Fruit fly (Drosophila melanogaster) whole organism: ENCODE measurements around the gene Unc-76.

ENCODE experiments used
- CG8478 ChIP-seq: fragments of >200 bp; optimal IDR thresholded peaks from 2 replicates; lab custom pipeline; 2018; ENCODE audit warnings: inconsistent platforms
- Dll ChIP-seq: fragments of >200 bp; optimal IDR thresholded peaks from 2 replicates; lab custom pipeline; 2017

dm6 chrX:2080367-2080927 is at the start of gene Unc-76, which contains the start of gene CG16903:
- no peak for TF ChIP-seq Dll
- no peak for TF ChIP-seq CG8478 (lab: Kevin White, UChicago)
